Worm (Caenorhabditis elegans) whole organism, L4 larva: ENCODE data around the gene R08E3.1.

Source experiments
- ZK546.5 ChIP-seq, 2 experiments: sonication (generic microtip); optimal IDR thresholded peaks; 2 replicates each; lab custom pipeline; 2017; ENCODE audit warnings: missing biosample characterization in 2 of 2, missing genetic modification characterization in 2 of 2
- ceh-82 ChIP-seq: sonication (generic microtip); optimal IDR thresholded peaks from 2 replicates; lab custom pipeline; 2017; ENCODE audit warnings: missing biosample characterization, missing genetic modification characterization
- daf-12 ChIP-seq: fragments of 150-350 bp; optimal IDR thresholded peaks from 2 replicates; lab custom pipeline; 2014; ENCODE audit warnings: missing biosample characterization, missing genetic modification reagents, missing genetic modification characterization
- lir-3 ChIP-seq: sonication (generic microtip); optimal IDR thresholded peaks from 2 replicates; lab custom pipeline; 2016; ENCODE audit warnings: mild to moderate bottlenecking, missing genetic modification characterization, missing compliant biosample characterization
- php-3 ChIP-seq: fragments of 200-800 bp; sonication (Bioruptor generic); IDR thresholded peaks from 2 replicates; pipeline ENCODE4 v1.3.6; 2022; ENCODE audit warnings: missing genetic modification reagents, missing genetic modification characterization, missing compliant biosample characterization
- skn-1 ChIP-seq: fragments of 150-350 bp; optimal IDR thresholded peaks from 2 replicates; lab custom pipeline; 2014; ENCODE audit warnings: missing biosample characterization, missing genetic modification characterization
- unc-130 ChIP-seq: sonication (generic microtip); optimal IDR thresholded peaks from 2 replicates; lab custom pipeline; 2016; ENCODE audit warnings: missing genetic modification reagents, missing genetic modification characterization, missing compliant biosample characterization
- unc-62 ChIP-seq, 3 experiments: fragments of 150-350 bp in 1 of 3; sonication (generic microtip); optimal IDR thresholded peaks in 2 of 3; peaks in 1 of 3; 1 replicate in 1 of 3; 2 replicates in 2 of 3; lab custom pipeline; 2014 to 2017; ENCODE audit warnings: missing biosample characterization in 3 of 3, missing genetic modification characterization in 3 of 3, missing genetic modification reagents in 3 of 3, missing genotype in 1 of 3

ce11 chrX:4818252-4818651, 4.2 kb upstream of the R08E3.1 start, which contains the start of gene R08E3.3:
- TF ChIP-seq php-3 (GFP tag; lab: Robert Waterston, UW), result no peak
- TF ChIP-seq skn-1, result no peak
- TF ChIP-seq ceh-82 (tag; lab: Kevin White, UChicago), result no peak
- TF ChIP-seq ZK546.5 (tag; optimal IDR thresholded peaks at IDR 0.05; lab: Kevin White, UChicago), result no peak
- no peak for TF ChIP-seq unc-62 (GFP tag; optimal IDR thresholded peaks at IDR 0.05 in 1 of 2; lab: Kevin White, UChicago)
- no peak for TF ChIP-seq unc-62 (tag; optimal IDR thresholded peaks at IDR 0.05; lab: Kevin White, UChicago)
- TF ChIP-seq daf-12, result no peak
- no peak for TF ChIP-seq unc-130 (GFP tag; lab: Kevin White, UChicago)
- no peak for TF ChIP-seq lir-3 (tag; lab: Kevin White, UChicago)
